Fruit fly (Drosophila melanogaster): ENCODE measurements around the gene Dscam4.

The Dscam4 gene

DNA sequence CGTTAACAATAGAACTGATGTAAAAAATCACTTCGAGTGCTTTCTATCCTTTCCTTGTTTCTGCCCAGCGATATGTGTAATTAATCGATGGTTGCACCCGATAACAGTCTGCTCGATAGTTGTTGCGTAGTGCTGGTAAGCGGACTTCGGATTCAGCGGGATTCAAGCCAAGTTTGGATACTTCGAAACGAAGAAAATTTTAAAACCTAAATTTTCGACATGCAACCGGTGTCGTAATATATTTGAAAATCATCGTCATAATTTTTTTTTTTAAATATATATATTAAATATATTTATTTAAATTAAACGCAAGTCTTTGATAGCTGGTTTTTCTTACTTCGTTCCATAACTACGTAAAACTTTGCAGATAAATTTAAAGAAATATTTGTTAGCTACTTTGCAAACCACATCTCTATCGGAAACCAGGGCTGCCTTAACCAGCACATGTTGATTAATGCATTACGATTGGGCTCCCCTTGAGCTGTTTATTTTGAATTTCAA lies 40.6 kb upstream of the Dscam4 start, which contains the start of the genes UbcE2M and Dhps (continued):
- TF ChIP-seq pb (GFP tag; optimal IDR thresholded peaks at IDR 0.05) (no peak), Dref (GFP tag; IDR thresholded peaks at IDR 0.05) (peak; percentile 80), disco-r (GFP tag; optimal IDR thresholded peaks at IDR 0.05) (no peak), Atf3 (GFP tag; optimal IDR thresholded peaks at IDR 0.05) (peak; percentile 26), cad (GFP tag; optimal IDR thresholded peaks at IDR 0.05) (no peak), CkIIα-i1 (GFP tag; IDR thresholded peaks at IDR 0.05) (no peak), gsb-n (tag; optimal IDR thresholded peaks at IDR 0.05) (no peak), Taf1 (GFP tag; IDR thresholded peaks at IDR 0.05) (no peak), CG32772 (GFP tag; IDR thresholded peaks at IDR 0.05) (peak; percentile 63), unc-4 (GFP tag; IDR thresholded peaks at IDR 0.05; ENCODE audit: partially characterized antibody) (peak; percentile 68), Meics (GFP tag; optimal IDR thresholded peaks at IDR 0.05) (no peak), CG16779 (GFP tag; IDR thresholded peaks at IDR 0.05) (no peak), Dp (GFP tag; optimal IDR thresholded peaks at IDR 0.05) (peak; percentile 36), pfk (GFP tag; optimal IDR thresholded peaks at IDR 0.05) (no peak), Dbx (GFP tag; IDR thresholded peaks at IDR 0.05) (peak; percentile 85), CG17359 (tag; optimal IDR thresholded peaks at IDR 0.05) (peak; percentile 63), CG12942 (GFP tag; optimal IDR thresholded peaks at IDR 0.05) (peak; percentile 53), nerfin-2 (GFP tag; IDR thresholded peaks at IDR 0.05; ENCODE audit: partially characterized antibody) (peak; percentile 53), Abd-B (GFP tag; optimal IDR thresholded peaks at IDR 0.05) (peak; percentile 87), CG31441 (GFP tag; IDR thresholded peaks at IDR 0.05) (no peak), abd-A (tag; optimal IDR thresholded peaks at IDR 0.05) (no peak), tin (GFP tag; optimal IDR thresholded peaks at IDR 0.05) (peak; percentile 66), CG15011 (GFP tag; optimal IDR thresholded peaks at IDR 0.05) (no peak), Doc2 (GFP tag; IDR thresholded peaks at IDR 0.05) (no peak), gcm2 (GFP tag; optimal IDR thresholded peaks at IDR 0.05) (no peak), Adf1 (GFP tag; IDR thresholded peaks at IDR 0.05) (peak; percentile 27; the same call in 1 of the 2 replicates), dmrt11E (tag; optimal IDR thresholded peaks at IDR 0.05) (peak; percentile 76), mld (GFP tag; IDR thresholded peaks at IDR 0.05; ENCODE audit: partially characterized antibody) (peak; percentile 72; the same call in 2 of the 3 replicates), gt (GFP tag; IDR thresholded peaks at IDR 0.05) (no peak), ewg (GFP tag; optimal IDR thresholded peaks at IDR 0.05) (no peak), fu2 (GFP tag; optimal IDR thresholded peaks at IDR 0.05) (peak; percentile 64), CG3995 (GFP tag; optimal IDR thresholded peaks at IDR 0.05) (peak; percentile 51), CG11696 (GFP tag; IDR thresholded peaks at IDR 0.05) (no peak), Nf-YC (tag; optimal IDR thresholded peaks at IDR 0.05) (no peak), twi (tag; optimal IDR thresholded peaks at IDR 0.05) (peak; percentile 85), Lim3 (GFP tag; IDR thresholded peaks at IDR 0.05) (no peak), CG5953 (GFP tag; IDR thresholded peaks at IDR 0.05) (no peak), CG4360 (GFP tag; IDR thresholded peaks at IDR 0.05) (no peak), CG10543 (GFP tag; optimal IDR thresholded peaks at IDR 0.05) (peak; percentile 87), Ptx1 (GFP tag; IDR thresholded peaks at IDR 0.05) (peak; percentile 73), CG14965 (GFP tag; optimal IDR thresholded peaks at IDR 0.05; ENCODE audit: borderline replicate concordance) (no peak), maf-S (GFP tag; optimal IDR thresholded peaks at IDR 0.05) (peak; percentile 45), CG42726 (GFP tag; IDR thresholded peaks at IDR 0.05; ENCODE audit: partially characterized antibody) (peak; percentile 53), sim (GFP tag; IDR thresholded peaks at IDR 0.05) (no peak), corto (GFP tag; optimal IDR thresholded peaks at IDR 0.05) (no peak), ranshi (GFP tag; IDR thresholded peaks at IDR 0.05) (peak; percentile 56; the same call in 1 of the 2 replicates), tna (GFP tag; IDR thresholded peaks at IDR 0.05; ENCODE audit: partially characterized antibody) (no peak), tgo (GFP tag; IDR thresholded peaks at IDR 0.05) (peak; percentile 71), CG15269 (tag; optimal IDR thresholded peaks at IDR 0.05) (no peak), NC2α (GFP tag; optimal IDR thresholded peaks at IDR 0.05) (no peak), dysf (GFP tag; IDR thresholded peaks at IDR 0.05) (peak; percentile 75; the same call in 2 of the 3 replicates)
